Worm (Caenorhabditis elegans) whole organism, young adult: Measurements from ENCODE around the gene twk-21.
A peak's percentile ranks its signal among the peaks of the same experiment; 100 is the strongest.

Experiments used
- B0035.1 ChIP-seq: sonication (generic microtip); optimal IDR thresholded peaks from 2 replicates; lab custom pipeline; 2016; ENCODE audit warnings: missing genetic modification characterization, mild to moderate bottlenecking, missing compliant biosample characterization, missing genotype, missing genetic modification reagents
- B0261.1 ChIP-seq: sonication (generic microtip); optimal IDR thresholded peaks from 2 replicates; lab custom pipeline; 2016; ENCODE audit warnings: mild to moderate bottlenecking, missing genetic modification characterization, moderate library complexity, missing compliant biosample characterization
- B0336.3 ChIP-seq: fragments of 200-800 bp; sonication (Bioruptor generic); IDR thresholded peaks from 2 replicates; pipeline ENCODE4 v1.3.6; 2022; ENCODE audit warnings: missing genetic modification characterization, missing compliant biosample characterization
- C17E4.6 ChIP-seq: fragments of 200-800 bp; sonication (Bioruptor generic); IDR thresholded peaks from 2 replicates; pipeline ENCODE4 v1.3.6; 2022; ENCODE audit warnings: missing genetic modification reagents, missing genetic modification characterization, missing compliant biosample characterization
- D2030.7 ChIP-seq: fragments of 200-800 bp; sonication (Bioruptor generic); IDR thresholded peaks from 2 replicates; pipeline ENCODE4 v1.3.6; 2022; ENCODE audit warnings: missing genetic modification reagents, missing genetic modification characterization, missing compliant biosample characterization
- F23B12.7 ChIP-seq: sonication (generic microtip); optimal IDR thresholded peaks from 2 replicates; lab custom pipeline; 2017; ENCODE audit warnings: missing genetic modification characterization, mild to moderate bottlenecking, missing compliant biosample characterization, antibody characterized with exemption, moderate library complexity; ENCODE audit not compliant: insufficient read depth
- F37B4.10 ChIP-seq: fragments of 200-800 bp; sonication (Bioruptor generic); IDR thresholded peaks from 2 replicates; pipeline ENCODE4 v1.3.6; 2022; ENCODE audit warnings: missing genetic modification characterization, missing compliant biosample characterization
- F39B2.1 ChIP-seq: fragments of 200-800 bp; sonication (Bioruptor generic); IDR thresholded peaks from 2 replicates; pipeline ENCODE4 v1.3.6; 2022; ENCODE audit warnings: missing genetic modification reagents, missing genetic modification characterization, missing compliant biosample characterization
- F57A8.1 ChIP-seq: fragments of 200-800 bp; sonication (Bioruptor generic); optimal IDR thresholded peaks from 2 replicates; lab custom pipeline; 2018; ENCODE audit warnings: mild to moderate bottlenecking, missing genetic modification characterization, moderate library complexity, missing compliant biosample characterization
- K12H6.12 ChIP-seq: fragments of 200-800 bp; sonication (Bioruptor generic); optimal IDR thresholded peaks from 2 replicates; lab custom pipeline; 2018; ENCODE audit warnings: mild to moderate bottlenecking, missing genetic modification characterization, missing compliant biosample characterization
- T07F8.4 ChIP-seq: sonication (generic microtip); optimal IDR thresholded peaks from 2 replicates; lab custom pipeline; 2016; ENCODE audit warnings: mild to moderate bottlenecking, missing genetic modification characterization, moderate library complexity, missing compliant biosample characterization
- Y53F4B.3 ChIP-seq: fragments of 200-800 bp; sonication (Bioruptor generic); IDR thresholded peaks from 2 replicates; pipeline ENCODE4 v1.3.6; 2022; ENCODE audit warnings: missing genetic modification reagents, missing genetic modification characterization, missing compliant biosample characterization
- Y56A3A.18 ChIP-seq: fragments of 200-800 bp; sonication (Bioruptor generic); IDR thresholded peaks from 2 replicates; pipeline ENCODE4 v1.3.6; 2022; ENCODE audit warnings: missing genetic modification reagents, missing genetic modification characterization, missing compliant biosample characterization
- Y67H2A.10 ChIP-seq: fragments of 200-800 bp; sonication (Bioruptor generic); conservative IDR thresholded peaks from 2 replicates; pipeline ENCODE4 v1.3.6; 2022; ENCODE audit warnings: missing genetic modification reagents, missing genetic modification characterization, missing compliant biosample characterization
- ZK185.1 ChIP-seq: sonication (generic microtip); optimal IDR thresholded peaks from 2 replicates; lab custom pipeline; 2016; ENCODE audit warnings: mild to moderate bottlenecking, missing genetic modification characterization, missing compliant biosample characterization; ENCODE audit not compliant: poor library complexity, severe bottlenecking
- akir-1 ChIP-seq: fragments of 200-800 bp; sonication (Bioruptor generic); optimal IDR thresholded peaks from 2 replicates; lab custom pipeline; 2018; ENCODE audit warnings: mild to moderate bottlenecking, missing genetic modification characterization, moderate library complexity, missing compliant biosample characterization
- aptf-3 ChIP-seq: fragments of 200-800 bp; sonication (Bioruptor generic); IDR thresholded peaks from 2 replicates; pipeline ENCODE4 v1.3.6; 2022; ENCODE audit warnings: missing genetic modification characterization, missing compliant biosample characterization
- attf-3 ChIP-seq: fragments of 200-800 bp; sonication (Bioruptor generic); conservative IDR thresholded peaks from 2 replicates; pipeline ENCODE4 v1.3.6; 2022; ENCODE audit warnings: missing genetic modification reagents, missing genetic modification characterization, missing compliant biosample characterization
- attf-5 ChIP-seq: fragments of 200-800 bp; sonication (Bioruptor generic); optimal IDR thresholded peaks from 2 replicates; lab custom pipeline; 2018; ENCODE audit warnings: mild to moderate bottlenecking, missing genetic modification characterization, missing compliant biosample characterization
- bed-1 ChIP-seq: fragments of 200-800 bp; sonication (Bioruptor generic); IDR thresholded peaks from 2 replicates; pipeline ENCODE4 v1.3.6; 2022; ENCODE audit warnings: missing genetic modification reagents, missing genetic modification characterization, missing compliant biosample characterization
- ceh-100 ChIP-seq: fragments of 200-800 bp; sonication (Bioruptor generic); IDR thresholded peaks from 2 replicates; pipeline ENCODE4 v1.3.6; 2022; ENCODE audit warnings: missing genetic modification reagents, missing genetic modification characterization, missing compliant biosample characterization
- ceh-27 ChIP-seq: fragments of 200-800 bp; sonication (Bioruptor generic); optimal IDR thresholded peaks from 2 replicates; lab custom pipeline; 2018; ENCODE audit warnings: mild to moderate bottlenecking, missing genetic modification characterization, moderate library complexity, missing compliant biosample characterization
- ceh-40 ChIP-seq: fragments of 200-800 bp; sonication (Bioruptor generic); IDR thresholded peaks from 2 replicates; pipeline ENCODE4 v1.3.6; 2022; ENCODE audit warnings: missing genetic modification characterization, missing compliant biosample characterization
- chd-7 ChIP-seq: sonication (generic microtip); optimal IDR thresholded peaks from 2 replicates; lab custom pipeline; 2016; ENCODE audit warnings: mild to moderate bottlenecking, missing genetic modification characterization, moderate library complexity, missing compliant biosample characterization
- die-1 ChIP-seq: sonication (generic microtip); optimal IDR thresholded peaks from 2 replicates; lab custom pipeline; 2016; ENCODE audit warnings: missing genotype, mild to moderate bottlenecking, missing genetic modification characterization, missing compliant biosample characterization
- egrh-3 ChIP-seq: fragments of 200-800 bp; sonication (Bioruptor generic); IDR thresholded peaks from 2 replicates; pipeline ENCODE4 v1.3.6; 2022; ENCODE audit warnings: missing genetic modification reagents, missing genetic modification characterization, missing compliant biosample characterization
- ets-4 ChIP-seq: fragments of 200-800 bp; sonication (Bioruptor generic); optimal IDR thresholded peaks from 2 replicates; lab custom pipeline; 2018; ENCODE audit warnings: mild to moderate bottlenecking, missing genetic modification characterization, missing compliant biosample characterization
- fkh-3 ChIP-seq: sonication (generic microtip); optimal IDR thresholded peaks from 2 replicates; lab custom pipeline; 2016; ENCODE audit warnings: mild to moderate bottlenecking, missing genetic modification characterization, missing compliant biosample characterization
- gei-17 ChIP-seq: fragments of 200-800 bp; sonication (Bioruptor generic); optimal IDR thresholded peaks from 2 replicates; lab custom pipeline; 2018; ENCODE audit warnings: mild to moderate bottlenecking, missing genetic modification characterization, missing compliant biosample characterization
- hrde-1 ChIP-seq: sonication (generic microtip); optimal IDR thresholded peaks from 2 replicates; lab custom pipeline; 2016; ENCODE audit warnings: missing genetic modification characterization, mild to moderate bottlenecking, missing compliant biosample characterization, moderate library complexity, missing genotype, missing genetic modification reagents, borderline replicate concordance
- lin-35 ChIP-seq, 3 experiments: fragments of 150-350 bp in 2 of 3; sonication (generic microtip) in 1 of 3; optimal IDR thresholded peaks; 2 replicates each; lab custom pipeline; 2014 to 2018; ENCODE audit warnings: missing biosample characterization in 3 of 3, missing genetic modification characterization in 3 of 3, missing genetic modification reagents in 3 of 3
- lin-54 ChIP-seq: fragments of 200-800 bp; sonication (Bioruptor generic); optimal IDR thresholded peaks from 2 replicates; lab custom pipeline; 2018; ENCODE audit warnings: mild to moderate bottlenecking, missing genetic modification characterization, missing compliant biosample characterization
- lir-1 ChIP-seq: fragments of 200-800 bp; sonication (Bioruptor generic); conservative IDR thresholded peaks from 2 replicates; pipeline ENCODE4 v1.3.6; 2022; ENCODE audit warnings: missing genetic modification reagents, missing genetic modification characterization, missing compliant biosample characterization
- lsl-1 ChIP-seq: fragments of 200-800 bp; sonication (Bioruptor generic); optimal IDR thresholded peaks from 2 replicates; lab custom pipeline; 2018; ENCODE audit warnings: mild to moderate bottlenecking, missing genetic modification characterization, moderate library complexity, missing compliant biosample characterization
- madf-3 ChIP-seq: fragments of 200-800 bp; sonication (Bioruptor generic); IDR thresholded peaks from 2 replicates; pipeline ENCODE4 v1.3.6; 2022; ENCODE audit warnings: missing genetic modification reagents, missing genetic modification characterization, missing compliant biosample characterization
- mcd-1 ChIP-seq: fragments of 200-800 bp; sonication (Bioruptor generic); IDR thresholded peaks from 2 replicates; pipeline ENCODE4 v1.3.6; 2022; ENCODE audit warnings: missing genetic modification reagents, missing genetic modification characterization, missing compliant biosample characterization
- nhr-179 ChIP-seq: sonication (generic microtip); optimal IDR thresholded peaks from 2 replicates; lab custom pipeline; 2016; ENCODE audit warnings: mild to moderate bottlenecking, missing genetic modification characterization, missing compliant biosample characterization
- nhr-80 ChIP-seq: sonication (generic microtip); optimal IDR thresholded peaks from 2 replicates; lab custom pipeline; 2016; ENCODE audit warnings: missing genetic modification characterization, missing compliant biosample characterization
- pbrm-1 ChIP-seq: fragments of 200-800 bp; sonication (Bioruptor generic); IDR thresholded peaks from 2 replicates; pipeline ENCODE4 v1.3.6; 2022; ENCODE audit warnings: missing genetic modification reagents, missing genetic modification characterization, missing compliant biosample characterization
- pha-4 ChIP-seq: fragments of 150-350 bp; sonication (generic microtip); optimal IDR thresholded peaks from 2 replicates; lab custom pipeline; 2014; ENCODE audit warnings: missing biosample characterization, missing genetic modification reagents, missing genetic modification characterization
- rcor-1 ChIP-seq: fragments of 200-800 bp; sonication (Bioruptor generic); IDR thresholded peaks from 2 replicates; pipeline ENCODE4 v1.3.6; 2022; ENCODE audit warnings: missing genetic modification reagents, missing genetic modification characterization, missing compliant biosample characterization
- sdz-38 ChIP-seq: sonication (generic microtip); optimal IDR thresholded peaks from 2 replicates; lab custom pipeline; 2016; ENCODE audit warnings: missing genotype, missing genetic modification characterization, missing compliant biosample characterization
- sea-2 ChIP-seq: fragments of 200-800 bp; sonication (Bioruptor generic); IDR thresholded peaks from 2 replicates; pipeline ENCODE4 v1.3.6; 2022; ENCODE audit warnings: missing genetic modification characterization, missing compliant biosample characterization
- snpc-1.1 ChIP-seq: sonication (generic microtip); optimal IDR thresholded peaks from 2 replicates; lab custom pipeline; 2017; ENCODE audit warnings: missing genetic modification characterization, mild to moderate bottlenecking, missing compliant biosample characterization, antibody characterized with exemption, moderate library complexity, missing genotype, missing genetic modification reagents; ENCODE audit not compliant: insufficient read depth
- snpc-4 ChIP-seq, 5 experiments: fragments of 150-350 bp in 1 of 5; sonication (generic microtip) in 4 of 5; optimal IDR thresholded peaks; 2 replicates each; lab custom pipeline; 2014 to 2018; ENCODE audit warnings: missing genetic modification characterization in 5 of 5, missing biosample characterization in 3 of 5, antibody characterized with exemption in 2 of 5, mild to moderate bottlenecking in 2 of 5, missing compliant biosample characterization in 2 of 5, missing genotype in 2 of 5, moderate library complexity in 2 of 5, missing genetic modification reagents in 1 of 5
- tbp1 ChIP-seq: fragments of 200-800 bp; sonication (Bioruptor generic); optimal IDR thresholded peaks from 2 replicates; lab custom pipeline; 2018; ENCODE audit warnings: mild to moderate bottlenecking, missing genetic modification characterization, missing compliant biosample characterization
- tlf-1 ChIP-seq: fragments of 200-800 bp; sonication (Bioruptor generic); optimal IDR thresholded peaks from 2 replicates; lab custom pipeline; 2018; ENCODE audit warnings: mild to moderate bottlenecking, missing genetic modification characterization, missing compliant biosample characterization
- ztf-25 ChIP-seq: fragments of 200-800 bp; sonication (Bioruptor generic); IDR thresholded peaks from 2 replicates; pipeline ENCODE4 v1.3.6; 2022; ENCODE audit warnings: missing genetic modification reagents, missing genetic modification characterization, missing compliant biosample characterization

Gene twk-21

DNA sequence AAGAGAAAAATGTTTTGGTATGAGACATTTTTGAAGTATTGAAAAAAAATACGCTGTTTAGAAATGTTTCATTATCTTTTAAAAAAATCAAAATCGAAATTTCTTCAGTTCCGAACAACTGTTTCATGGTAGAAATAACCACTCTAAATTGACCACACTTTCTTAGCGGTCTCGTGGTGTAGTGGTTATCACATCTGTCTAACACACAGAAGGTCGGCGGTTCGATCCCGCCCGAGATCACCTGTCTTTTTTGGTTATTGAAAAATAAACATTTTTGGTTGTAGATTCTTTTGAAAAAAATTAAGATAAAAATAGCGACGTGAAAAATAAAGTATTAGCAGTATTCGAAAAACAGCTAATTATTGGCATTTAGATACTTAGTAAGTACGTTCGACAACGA is 730 bp downstream of the twk-21 start (continued):
- TF ChIP-seq gei-17 (no peak), egrh-3 (no peak), pha-4 (no peak), F39B2.1 (GFP tag; lab: Robert Waterston, UW) (no peak), snpc-1.1 (tag; lab: Kevin White, UChicago) (peak; percentile 66), Y53F4B.3 (GFP tag; lab: Robert Waterston, UW) (no peak), D2030.7 (peak; percentile 86), mcd-1 (no peak), madf-3 (no peak), F37B4.10 (no peak), B0336.3 (GFP tag; lab: Robert Waterston, UW) (no peak), lin-54 (GFP tag; lab: Kevin White, UChicago) (no peak), ztf-25 (GFP tag; lab: Robert Waterston, UW) (peak; percentile 69; the same call in 1 of the 2 replicates), nhr-80 (tag; lab: Kevin White, UChicago) (no peak), aptf-3 (no peak), C17E4.6 (GFP tag; lab: Robert Waterston, UW) (no peak), ceh-27 (GFP tag; lab: Kevin White, UChicago) (no peak), ceh-40 (GFP tag; lab: Robert Waterston, UW) (0 out of 2 replicates have a peak, but pooled peaks have one; percentile 50), K12H6.12 (tag; lab: Kevin White, UChicago) (no peak), hrde-1 (tag; lab: Kevin White, UChicago) (no peak), snpc-4 (GFP tag; optimal IDR thresholded peaks at IDR 0.05; lab: Kevin White, UChicago) (peak; percentile 71), snpc-4 (tag; optimal IDR thresholded peaks at IDR 0.05; lab: Kevin White, UChicago) (peak in 3 of 4 experiments; percentile 58 to 76 (median 61)), ZK185.1 (tag; lab: Kevin White, UChicago) (peak; percentile 72), Y56A3A.18 (GFP tag; lab: Robert Waterston, UW) (peak; percentile 78; the same call in 1 of the 2 replicates), lin-35 (GFP tag; optimal IDR thresholded peaks at IDR 0.05; lab: Kevin White, UChicago) (no peak), Y67H2A.10 (GFP tag; lab: Robert Waterston, UW) (no peak), ceh-100 (GFP tag; lab: Robert Waterston, UW) (no peak), T07F8.4 (tag; lab: Kevin White, UChicago) (no peak), die-1 (tag; lab: Kevin White, UChicago) (peak; percentile 78), F57A8.1 (GFP tag; lab: Kevin White, UChicago) (no peak), sdz-38 (tag; lab: Kevin White, UChicago) (no peak), lir-1 (GFP tag; lab: Robert Waterston, UW) (no peak), B0035.1 (tag; lab: Kevin White, UChicago) (no peak), B0261.1 (peak; percentile 72), pbrm-1 (peak; percentile 75), nhr-179 (no peak), rcor-1 (GFP tag; lab: Robert Waterston, UW) (peak; percentile 52; the same call in 1 of the 2 replicates), fkh-3 (no peak), ets-4 (GFP tag; lab: Kevin White, UChicago) (no peak), F23B12.7 (no peak), akir-1 (no peak), tlf-1 (GFP tag; lab: Kevin White, UChicago) (no peak), lsl-1 (no peak), bed-1 (no peak), sea-2 (no peak), attf-5 (GFP tag; lab: Kevin White, UChicago) (peak; percentile 18), attf-3 (GFP tag; lab: Robert Waterston, UW) (no peak), chd-7 (tag; lab: Kevin White, UChicago) (peak; percentile 6), tbp1 (GFP tag; lab: Kevin White, UChicago) (peak; percentile 94)
